Fruit fly (Drosophila melanogaster): Measurements from ENCODE around the gene Pdss2.

The Pdss2 gene

DNA sequence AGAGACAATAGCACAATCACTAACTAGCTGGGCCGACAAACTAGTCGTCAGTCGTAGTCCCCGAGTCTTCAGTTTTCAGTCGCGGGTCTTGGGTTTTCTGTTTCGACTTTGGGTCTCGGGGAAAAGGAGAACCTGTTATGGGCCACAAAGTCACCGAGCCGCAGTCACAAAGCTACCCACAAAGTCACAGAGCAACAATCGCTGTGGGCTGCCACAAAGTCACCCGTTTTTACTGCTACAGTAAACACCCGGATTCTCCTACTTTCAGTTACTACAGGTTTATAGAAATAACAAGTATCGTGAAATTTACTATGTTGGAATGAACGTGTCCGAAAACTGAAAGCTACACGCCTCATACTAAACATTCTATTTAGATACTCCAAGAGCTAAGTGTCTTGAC is 3.9 kb upstream of the Pdss2 start (continued):
- TF ChIP-seq pzg (GFP tag; optimal IDR thresholded peaks at IDR 0.05) (no peak), ac (GFP tag; optimal IDR thresholded peaks at IDR 0.05) (no peak), B-H1 (GFP tag; IDR thresholded peaks at IDR 0.05) (no peak), phol (tag; optimal IDR thresholded peaks at IDR 0.05) (no peak), CG13894 (tag; optimal IDR thresholded peaks at IDR 0.05) (peak; percentile 83), CG3407 (GFP tag; optimal IDR thresholded peaks at IDR 0.05) (no peak), ara (GFP tag; IDR thresholded peaks at IDR 0.05) (no peak), Dp (GFP tag; optimal IDR thresholded peaks at IDR 0.05) (no peak), gcm (GFP tag; optimal IDR thresholded peaks at IDR 0.05) (no peak), Doc2 (GFP tag; IDR thresholded peaks at IDR 0.05) (no peak), grau (tag; optimal IDR thresholded peaks at IDR 0.05) (peak; percentile 72), CG1233 (GFP tag; optimal IDR thresholded peaks at IDR 0.05) (no peak), run (tag; optimal IDR thresholded peaks at IDR 0.05) (no peak)

DNA sequence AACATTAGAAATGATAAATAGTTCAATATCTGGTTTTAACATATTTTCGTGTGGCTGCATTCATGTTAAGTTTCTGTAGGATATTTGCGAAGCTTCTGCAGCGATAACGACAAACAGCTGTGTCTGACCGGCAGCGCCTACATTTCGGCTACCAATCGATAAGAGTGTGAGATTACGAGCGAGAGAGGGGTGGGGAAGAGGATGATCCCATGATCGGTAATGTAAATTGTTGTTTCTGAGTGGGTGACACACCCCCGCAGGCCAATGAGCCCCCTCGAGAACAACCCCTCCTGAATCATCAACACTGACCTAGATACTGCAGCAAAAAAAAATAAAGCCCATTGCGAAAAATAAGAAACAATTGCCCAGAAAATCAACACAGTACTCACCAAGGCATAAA is 3.2 kb upstream of the Pdss2 start:
- TF ChIP-seq eyg (GFP tag; optimal IDR thresholded peaks at IDR 0.05) (no peak), CG7928 (GFP tag; optimal IDR thresholded peaks at IDR 0.05) (no peak), PHDP (tag; optimal IDR thresholded peaks at IDR 0.05) (no peak), crol (GFP tag; IDR thresholded peaks at IDR 0.05) (peak; percentile 75), twi (tag; optimal IDR thresholded peaks at IDR 0.05) (no peak), CG11093 (GFP tag; IDR thresholded peaks at IDR 0.05) (no peak), prd (optimal IDR thresholded peaks at IDR 0.05) (no peak), prd (GFP tag; IDR thresholded peaks at IDR 0.05) (no peak), crp (GFP tag; optimal IDR thresholded peaks at IDR 0.05) (peak in 1 of 2 experiments; percentile 1), mld (GFP tag; IDR thresholded peaks at IDR 0.05; ENCODE audit: partially characterized antibody) (peak; percentile 13; the same call in 1 of the 3 replicates), stwl (tag; optimal IDR thresholded peaks at IDR 0.05) (no peak), lab (GFP tag; optimal IDR thresholded peaks at IDR 0.05) (peak; percentile 26), CG6765 (GFP tag; optimal IDR thresholded peaks at IDR 0.05) (no peak), CG14050 (GFP tag; IDR thresholded peaks at IDR 0.05) (no peak), ind (GFP tag; optimal IDR thresholded peaks at IDR 0.05) (no peak), seq (GFP tag; IDR thresholded peaks at IDR 0.05) (no peak), Fer2 (tag; optimal IDR thresholded peaks at IDR 0.05) (no peak), CG10543 (GFP tag; optimal IDR thresholded peaks at IDR 0.05) (no peak), pan (optimal IDR thresholded peaks at IDR 0.05) (no peak), pan (GFP tag; optimal IDR thresholded peaks at IDR 0.05 in 1 of 2, IDR thresholded peaks at IDR 0.05 in 1 of 2) (no peak), Rfx (GFP tag; IDR thresholded peaks at IDR 0.05) (no peak; the same call in 1 of the 2 replicates), slbo (GFP tag; IDR thresholded peaks at IDR 0.05) (no peak), CG33557 (GFP tag; optimal IDR thresholded peaks at IDR 0.05) (no peak), CG3065 (GFP tag; optimal IDR thresholded peaks at IDR 0.05) (no peak), CG6175 (GFP tag; IDR thresholded peaks at IDR 0.05) (no peak), CG4404 (GFP tag; IDR thresholded peaks at IDR 0.05) (no peak), bsh (GFP tag; optimal IDR thresholded peaks at IDR 0.05) (no peak), Xrp1 (GFP tag; IDR thresholded peaks at IDR 0.05) (0 out of 2 replicates have a peak, but pooled peaks have one; percentile 6), grn (GFP tag; optimal IDR thresholded peaks at IDR 0.05) (no peak), ac (GFP tag; optimal IDR thresholded peaks at IDR 0.05) (no peak), CG30020 (tag; optimal IDR thresholded peaks at IDR 0.05) (no peak), btn (GFP tag; optimal IDR thresholded peaks at IDR 0.05) (no peak), D (optimal IDR thresholded peaks at IDR 0.05) (no peak), D (GFP tag; optimal IDR thresholded peaks at IDR 0.05) (no peak), Med (GFP tag) (peak; percentile 47), CG32772 (GFP tag; IDR thresholded peaks at IDR 0.05) (no peak), pho (GFP tag; optimal IDR thresholded peaks at IDR 0.05) (no peak)
